Worm (Caenorhabditis elegans): Measurements from ENCODE around the gene nish-1.

DNA sequence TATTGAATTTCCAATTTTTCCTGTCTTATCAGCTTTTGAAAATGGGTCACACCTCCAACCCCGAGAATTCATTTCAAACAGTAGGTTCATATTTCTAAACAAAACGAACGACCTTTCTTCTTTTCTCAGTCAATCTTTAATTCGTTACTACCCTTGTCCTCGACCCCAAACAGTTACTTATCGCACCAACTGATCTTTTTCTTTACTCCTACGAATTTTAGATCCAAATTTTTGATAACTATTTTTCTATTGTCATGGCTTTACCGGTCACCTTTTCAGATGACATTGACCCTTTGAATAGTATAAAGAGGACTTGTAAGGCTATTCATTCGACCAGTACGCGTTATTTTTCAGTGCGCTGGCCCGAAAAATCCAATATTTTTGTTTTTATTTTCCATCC lies 52.0 kb downstream of the nish-1 start:
- TF ChIP-seq nhr-237 (tag; optimal IDR thresholded peaks at IDR 0.05) (no peak), ZK546.5 (tag; optimal IDR thresholded peaks at IDR 0.05) (no peak)

Data from whole organism, L3 larva.